Fruit fly (Drosophila melanogaster) whole organism: ENCODE results near the gene CG7872.

Experiments
- CG8478 ChIP-seq: fragments of >200 bp; optimal IDR thresholded peaks from 2 replicates; lab custom pipeline; 2018; ENCODE audit warnings: inconsistent platforms
- Dll ChIP-seq: fragments of >200 bp; optimal IDR thresholded peaks from 2 replicates; lab custom pipeline; 2017
- EcR ChIP-seq, 2 experiments: fragments of >200 bp; optimal IDR thresholded peaks; 2 replicates each; lab custom pipeline; 2017; ENCODE audit warnings: missing biosample characterization in 2 of 2, missing genetic modification characterization in 2 of 2, missing genetic modification reagents in 2 of 2
- pan ChIP-seq: fragments of >200 bp; optimal IDR thresholded peaks from 2 replicates; lab custom pipeline; 2017
- psq ChIP-seq: fragments of >200 bp; optimal IDR thresholded peaks from 2 replicates; lab custom pipeline; 2017
- usp ChIP-seq: fragments of >200 bp; optimal IDR thresholded peaks from 2 replicates; lab custom pipeline; 2017; ENCODE audit warnings: missing biosample characterization, missing genetic modification characterization, mixed read lengths

CG7872 gene

DNA sequence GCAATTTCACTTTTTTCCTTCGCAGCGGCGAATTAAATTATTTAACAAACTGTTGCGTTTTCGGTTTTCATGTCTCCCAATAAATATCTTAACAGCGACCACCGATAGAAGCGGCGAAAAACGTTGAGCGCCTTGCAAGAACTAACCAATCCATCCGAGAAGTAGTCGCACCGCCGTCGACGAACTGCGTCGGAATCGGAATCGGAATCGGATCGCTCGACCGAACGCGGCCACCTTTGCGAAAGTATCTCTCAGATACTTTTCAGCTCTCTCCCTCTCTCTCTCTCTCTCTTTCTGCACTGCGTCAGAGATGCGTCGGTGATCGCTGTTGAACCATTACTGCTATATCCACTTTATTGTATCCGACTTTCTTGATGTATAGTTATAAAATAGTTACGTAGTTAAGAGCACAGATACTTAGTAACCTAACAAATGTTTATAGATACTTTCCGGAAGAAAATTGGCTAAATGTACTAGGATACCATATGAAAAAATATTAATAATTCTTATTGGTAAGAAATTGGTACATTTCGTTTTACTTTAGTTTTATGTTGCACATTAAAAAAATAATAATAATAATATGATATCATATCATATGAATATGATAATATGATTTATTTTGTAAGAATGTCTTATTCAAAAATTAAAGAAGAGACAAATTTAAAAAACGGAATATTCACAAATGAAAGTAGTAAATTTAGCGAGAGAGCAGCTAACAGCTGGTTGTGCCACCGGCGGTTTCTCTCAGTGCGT, 15.6 kb downstream of the CG7872 start, which contains the start of gene Chsy:
Chsy (minus strand) TSS at position 58 of the 753 bp plus-strand sequence.
- TF ChIP-seq pan (lab: Kevin White, UChicago) (no peak), Dll (lab: Kevin White, UChicago) (no peak), CG8478 (lab: Kevin White, UChicago) (no peak), usp (GFP tag; lab: Kevin White, UChicago) (no peak), EcR (GFP tag; optimal IDR thresholded peaks at IDR 0.05; lab: Kevin White, UChicago) (no peak)

DNA sequence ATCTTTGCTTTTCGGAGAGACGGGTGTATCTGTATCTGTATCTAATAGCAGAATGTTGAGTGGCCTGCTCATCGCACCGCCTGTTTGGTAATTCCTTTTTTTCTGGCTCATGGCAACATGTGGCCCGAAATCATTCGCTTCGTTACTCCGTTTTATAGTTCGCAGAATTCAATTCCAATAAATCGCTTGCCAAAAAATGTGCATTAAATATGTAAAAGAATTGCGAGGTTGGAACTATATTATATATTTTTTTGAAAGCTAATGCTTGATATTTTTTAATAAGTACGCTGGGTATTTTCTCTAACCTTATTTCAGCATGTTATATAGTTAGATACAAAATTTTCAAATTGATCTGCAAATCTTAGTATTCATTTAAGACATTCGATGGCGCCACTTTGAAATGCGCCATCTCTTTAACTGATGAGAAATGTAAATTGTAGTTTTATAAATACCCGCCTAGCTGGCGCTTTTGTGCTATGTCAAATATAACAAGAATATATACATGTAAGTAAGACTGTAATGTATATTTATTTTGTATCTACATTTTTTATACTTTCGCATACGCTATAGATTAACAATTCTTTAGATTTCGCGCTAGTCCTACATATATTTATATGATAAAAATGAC, 16.3 kb downstream of the CG7872 start:
- TF ChIP-seq EcR (GFP tag; optimal IDR thresholded peaks at IDR 0.05; lab: Kevin White, UChicago) = no peak

DNA sequence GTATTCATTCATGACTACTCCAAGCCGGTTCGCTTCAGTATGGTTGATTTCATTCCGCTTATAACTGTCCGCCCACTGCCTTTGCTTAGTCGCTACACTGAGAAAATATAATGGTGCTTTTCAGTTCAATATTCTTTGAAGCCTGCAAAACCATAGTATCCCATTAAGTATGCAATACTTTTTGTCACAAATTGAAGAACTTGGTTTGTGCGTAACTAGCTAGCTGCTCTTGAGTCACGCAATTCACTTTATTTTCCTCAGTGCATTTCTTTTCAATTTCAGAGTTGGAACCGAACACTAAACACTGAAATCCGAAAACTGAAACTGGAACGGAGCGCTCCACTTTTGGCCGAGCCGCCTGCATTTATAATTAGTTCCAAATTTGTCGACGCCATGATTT, 21.7 kb downstream of the CG7872 start:
- TF ChIP-seq Dll (lab: Kevin White, UChicago) (no peak), CG8478 (lab: Kevin White, UChicago) (no peak), pan (lab: Kevin White, UChicago) (no peak), EcR (GFP tag; optimal IDR thresholded peaks at IDR 0.05; lab: Kevin White, UChicago) (no peak)

DNA sequence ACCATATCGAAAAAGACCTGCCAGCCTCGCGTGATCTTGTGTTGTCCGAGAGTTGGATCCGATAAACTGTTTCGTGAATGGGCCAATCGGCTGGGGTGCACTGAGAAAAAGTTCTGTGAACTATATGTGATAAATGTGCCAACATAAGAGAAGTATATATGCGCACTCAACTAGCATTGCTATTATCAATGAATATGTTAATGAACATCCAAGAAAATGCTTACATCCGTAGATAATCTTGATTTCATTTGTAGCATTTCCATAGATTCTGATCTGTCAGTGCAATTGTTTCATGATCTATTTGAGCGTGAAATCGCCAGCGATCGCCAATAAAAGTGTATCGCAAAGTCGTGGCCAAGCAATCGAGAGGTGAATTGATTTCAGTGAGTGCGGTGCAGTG, 23.3 kb downstream of the CG7872 start:
- TF ChIP-seq usp (GFP tag; lab: Kevin White, UChicago) (no peak), Dll (lab: Kevin White, UChicago) (no peak), EcR (GFP tag; optimal IDR thresholded peaks at IDR 0.05; lab: Kevin White, UChicago) (no peak), CG8478 (lab: Kevin White, UChicago) (no peak), pan (lab: Kevin White, UChicago) (no peak), psq (no peak)

dm6 chrX:15602438-15602837, 24.4 kb downstream of the CG7872 start:
- TF ChIP-seq EcR (GFP tag; optimal IDR thresholded peaks at IDR 0.05; lab: Kevin White, UChicago) = no peak
- no peak for TF ChIP-seq psq
- TF ChIP-seq usp (GFP tag; lab: Kevin White, UChicago) = no peak
- TF ChIP-seq pan (lab: Kevin White, UChicago) = no peak
- TF ChIP-seq Dll (lab: Kevin White, UChicago) = no peak
- TF ChIP-seq CG8478 (lab: Kevin White, UChicago) = no peak

DNA sequence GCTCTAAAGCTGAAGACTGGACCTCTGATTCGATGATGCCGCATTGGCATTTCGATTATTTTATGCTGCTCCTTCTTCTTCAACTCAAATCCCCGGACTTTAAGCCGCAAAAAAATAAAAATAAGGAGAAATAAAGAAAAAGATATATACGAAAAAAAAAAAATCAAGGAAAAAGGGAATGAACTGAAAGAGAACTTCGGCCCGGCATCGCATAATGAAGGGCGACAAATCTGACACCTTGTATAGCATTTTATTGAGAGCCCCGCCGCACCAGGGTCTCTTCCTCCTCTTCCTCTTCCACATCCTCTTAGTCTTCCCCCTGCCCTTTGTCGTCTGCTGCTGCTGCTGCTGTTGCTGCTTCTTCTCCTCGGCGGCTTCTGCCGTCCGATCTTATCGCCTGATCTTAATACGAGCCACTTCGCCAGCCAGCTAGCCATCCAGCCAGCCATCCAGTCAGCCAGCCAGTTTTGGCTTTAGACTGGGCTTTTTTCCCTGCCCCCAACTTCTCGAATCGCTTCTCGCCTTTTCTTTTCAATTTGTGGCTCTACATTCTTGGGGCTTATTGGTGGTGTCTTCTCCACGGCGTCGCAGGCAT, 30.8 kb downstream of the CG7872 start:
- TF ChIP-seq CG8478 (lab: Kevin White, UChicago) (no peak), Dll (lab: Kevin White, UChicago) (no peak), psq (no peak), usp (GFP tag; lab: Kevin White, UChicago) (no peak)

DNA sequence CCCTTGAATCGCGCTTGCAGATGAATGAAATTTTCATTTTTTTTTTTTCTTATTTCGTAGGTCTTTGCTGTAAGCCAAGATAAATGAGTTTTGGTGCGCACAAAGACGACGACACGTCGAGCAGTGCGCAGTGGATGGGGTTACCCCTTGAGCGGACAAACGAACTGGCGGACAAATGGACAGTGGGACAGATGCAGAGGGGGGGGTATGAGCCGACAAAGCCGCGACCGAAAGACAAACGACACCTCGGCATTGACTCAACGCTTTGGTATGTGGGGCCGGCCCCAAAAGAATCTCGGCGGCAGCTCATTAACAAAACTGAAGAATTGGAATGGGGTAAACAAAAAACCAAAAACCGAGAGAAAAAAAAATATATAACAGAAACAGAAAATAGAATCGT, 31.3 kb downstream of the CG7872 start:
- TF ChIP-seq pan (lab: Kevin White, UChicago) (no peak), Dll (lab: Kevin White, UChicago) (no peak), CG8478 (lab: Kevin White, UChicago) (no peak), EcR (GFP tag; optimal IDR thresholded peaks at IDR 0.05; lab: Kevin White, UChicago) (no peak), psq (no peak), usp (GFP tag; lab: Kevin White, UChicago) (no peak)

dm6 chrX:15610173-15610572, 32.2 kb downstream of the CG7872 start:
- TF ChIP-seq CG8478 (lab: Kevin White, UChicago) (no peak), Dll (lab: Kevin White, UChicago) (no peak), pan (lab: Kevin White, UChicago) (no peak), usp (GFP tag; lab: Kevin White, UChicago) (no peak), EcR (GFP tag; optimal IDR thresholded peaks at IDR 0.05; lab: Kevin White, UChicago) (no peak), psq (no peak)

DNA sequence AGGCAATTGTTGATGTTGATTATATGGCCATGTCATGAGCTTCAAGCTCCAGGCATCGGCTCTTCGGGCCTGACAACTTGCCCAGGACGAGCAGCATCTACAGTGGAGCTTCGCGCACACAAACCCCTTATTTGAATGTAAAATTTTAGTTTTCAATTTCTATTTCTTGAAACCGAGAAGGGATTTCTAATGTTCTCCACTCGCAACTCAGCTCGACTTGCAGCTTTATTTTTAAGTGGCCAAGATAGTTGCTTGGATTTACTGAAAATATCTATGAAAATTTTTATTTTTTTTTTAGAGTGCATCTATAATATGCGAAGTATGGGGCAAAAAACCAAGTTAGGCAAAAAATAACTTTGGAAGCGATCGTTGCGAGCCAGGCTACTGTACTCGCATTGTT, 33.0 kb downstream of the CG7872 start:
- TF ChIP-seq EcR (GFP tag; optimal IDR thresholded peaks at IDR 0.05; lab: Kevin White, UChicago) (no peak), CG8478 (lab: Kevin White, UChicago) (no peak), usp (GFP tag; lab: Kevin White, UChicago) (no peak), Dll (lab: Kevin White, UChicago) (no peak), psq (no peak), pan (lab: Kevin White, UChicago) (no peak)

DNA sequence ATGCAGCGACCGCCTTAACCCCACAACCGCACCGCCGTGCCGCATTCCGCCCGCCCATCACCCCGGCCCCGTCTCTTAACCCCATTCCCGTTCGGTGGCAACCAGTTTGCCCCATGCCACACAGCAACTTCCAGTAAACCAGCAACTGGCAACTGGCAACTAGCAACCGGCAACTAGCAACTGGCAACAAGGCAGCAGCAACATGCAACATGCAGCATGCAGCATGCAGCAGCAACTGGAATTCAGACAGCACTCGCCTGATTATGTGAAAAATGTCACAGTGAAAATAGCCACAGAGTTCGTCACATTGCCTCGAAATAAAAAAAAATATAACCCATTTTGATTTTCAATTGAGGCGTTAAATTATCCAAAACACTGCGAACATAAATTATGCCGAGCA, 33.8 kb downstream of the CG7872 start:
- TF ChIP-seq usp (GFP tag; lab: Kevin White, UChicago) = no peak
- no peak for TF ChIP-seq Dll (lab: Kevin White, UChicago)
- no peak for TF ChIP-seq EcR (GFP tag; optimal IDR thresholded peaks at IDR 0.05; lab: Kevin White, UChicago)
- no peak for TF ChIP-seq CG8478 (lab: Kevin White, UChicago)

dm6 chrX:15615426-15615825, 37.4 kb downstream of the CG7872 start:
- no peak for TF ChIP-seq pan (lab: Kevin White, UChicago)

DNA sequence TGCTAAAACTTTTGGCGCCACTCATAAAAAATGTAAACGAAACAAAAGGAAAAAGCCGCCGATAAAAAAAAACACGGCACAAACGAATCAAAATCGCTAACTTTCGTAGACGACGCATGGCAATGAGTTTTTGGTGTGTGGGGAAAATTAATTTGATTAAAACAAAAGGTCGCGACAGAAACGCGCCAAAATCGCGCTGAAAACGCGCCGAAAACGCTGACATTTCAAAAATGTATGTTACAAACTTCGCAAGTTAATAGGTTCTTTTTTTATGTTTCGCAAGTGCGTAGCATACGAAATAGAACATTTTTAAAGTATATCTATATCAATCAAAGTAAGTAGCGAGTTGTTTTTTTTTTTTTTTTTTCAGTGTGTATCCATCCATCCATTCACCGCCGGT, 38.0 kb downstream of the CG7872 start:
- TF ChIP-seq pan (lab: Kevin White, UChicago) = no peak
- TF ChIP-seq CG8478 (lab: Kevin White, UChicago) = no peak
- TF ChIP-seq psq = no peak
- TF ChIP-seq EcR (GFP tag; optimal IDR thresholded peaks at IDR 0.05; lab: Kevin White, UChicago) = no peak
- no peak for TF ChIP-seq usp (GFP tag; lab: Kevin White, UChicago)
- TF ChIP-seq Dll (lab: Kevin White, UChicago) = no peak
